Fruit fly (Drosophila melanogaster) whole organism, adult: Measurements from ENCODE around the gene Ctl2.

Experiments used
- CG14711 ChIP-seq: fragments of 200-800 bp; sonication (Bioruptor generic); optimal IDR thresholded peaks from 2 replicates; lab custom pipeline; 2018; ENCODE audit warnings: missing biosample characterization, mild to moderate bottlenecking, missing genetic modification characterization, moderate library complexity
- CG7045 ChIP-seq: fragments of 200-800 bp; sonication (Bioruptor generic); optimal IDR thresholded peaks from 2 replicates; lab custom pipeline; 2017; ENCODE audit warnings: missing biosample characterization, mild to moderate bottlenecking, missing genetic modification characterization
- kay ChIP-seq: fragments of 200-800 bp; sonication (Bioruptor generic); peaks from one replicate; lab custom pipeline; 2016; ENCODE audit warnings: missing biosample characterization, missing genetic modification characterization, borderline replicate concordance
- toe ChIP-seq: fragments of 200-800 bp; sonication (Bioruptor generic); optimal IDR thresholded peaks from 2 replicates; lab custom pipeline; 2016; ENCODE audit warnings: missing biosample characterization, missing genetic modification characterization

dm6 chr3R:29113392-29113791 lies 9.8 kb upstream of the Ctl2 start:
- TF ChIP-seq CG14711 (tag; lab: Kevin White, UChicago) = no peak
- TF ChIP-seq CG7045 (GFP tag; lab: Kevin White, UChicago) = no peak
- TF ChIP-seq kay (GFP tag; lab: Kevin White, UChicago) = no peak
- TF ChIP-seq toe = no peak
